Fruit fly (Drosophila melanogaster) whole organism, embryonic: ENCODE data around the gene Epp.

Experiments used
- Abd-B ChIP-seq: fragments of 200-800 bp; sonication (Bioruptor generic); optimal IDR thresholded peaks from 2 replicates; lab custom pipeline; 2018; ENCODE audit warnings: missing biosample characterization, mild to moderate bottlenecking, missing genetic modification characterization, moderate library complexity
- Asciz ChIP-seq: fragments of 200-800 bp; sonication (Bioruptor generic); optimal IDR thresholded peaks from 2 replicates; lab custom pipeline; 2017; ENCODE audit warnings: missing biosample characterization, mild to moderate bottlenecking, missing genetic modification characterization, missing genetic modification reagents
- CG10209 ChIP-seq: fragments of 200-800 bp; sonication (Bioruptor generic); optimal IDR thresholded peaks from 3 replicates; lab custom pipeline; 2017; ENCODE audit warnings: missing biosample characterization, mild to moderate bottlenecking, missing genetic modification characterization, missing genetic modification reagents
- CG10431 ChIP-seq: fragments of 200-800 bp; sonication (Bioruptor generic); optimal IDR thresholded peaks from 3 replicates; lab custom pipeline; 2018; ENCODE audit warnings: missing biosample characterization, mild to moderate bottlenecking, missing genetic modification characterization
- CG11696 ChIP-seq: fragments of 200-800 bp; sonication (Bioruptor generic); IDR thresholded peaks from 2 replicates; pipeline ENCODE4 v1.3.6; 2022; ENCODE audit warnings: missing biosample characterization, missing genetic modification characterization
- CG12236 ChIP-seq: fragments of 200-800 bp; sonication (Bioruptor generic); optimal IDR thresholded peaks from 2 replicates; lab custom pipeline; 2016; ENCODE audit warnings: missing biosample characterization, missing genetic modification characterization
- CG14014 ChIP-seq: fragments of 200-800 bp; sonication (Bioruptor generic); IDR thresholded peaks from 2 replicates; pipeline ENCODE4 v1.3.6; 2022; ENCODE audit warnings: missing biosample characterization, missing genetic modification characterization
- CG14965 ChIP-seq: fragments of 200-800 bp; sonication (Bioruptor generic); optimal IDR thresholded peaks from 2 replicates; lab custom pipeline; 2016; ENCODE audit warnings: missing biosample characterization, missing genetic modification characterization, borderline replicate concordance
- CG15073 ChIP-seq: fragments of 200-800 bp; sonication (Bioruptor generic); optimal IDR thresholded peaks from 2 replicates; lab custom pipeline; 2016; ENCODE audit warnings: missing biosample characterization, missing genetic modification characterization
- CG15696 ChIP-seq: fragments of 200-800 bp; sonication (Bioruptor generic); optimal IDR thresholded peaks from 2 replicates; lab custom pipeline; 2019; ENCODE audit warnings: missing biosample characterization, mild to moderate bottlenecking, missing genetic modification characterization, moderate library complexity
- CG16813 ChIP-seq: fragments of 200-800 bp; sonication (Bioruptor generic); IDR thresholded peaks from 3 replicates; pipeline ENCODE4 v1.3.6; 2022; ENCODE audit warnings: missing biosample characterization, missing genetic modification characterization; ENCODE audit not compliant: partially characterized antibody
- CG17829 ChIP-seq: fragments of 200-800 bp; optimal IDR thresholded peaks from 2 replicates; lab custom pipeline; 2019; ENCODE audit warnings: missing biosample characterization, mild to moderate bottlenecking, missing genetic modification characterization, moderate library complexity
- CG17912 ChIP-seq: fragments of 200-800 bp; sonication (Bioruptor generic); optimal IDR thresholded peaks from 2 replicates; lab custom pipeline; 2018; ENCODE audit warnings: missing biosample characterization, mild to moderate bottlenecking, missing genetic modification characterization
- CG18619 ChIP-seq: fragments of 200-800 bp; sonication (Bioruptor generic); optimal IDR thresholded peaks from 3 replicates; lab custom pipeline; 2017; ENCODE audit warnings: missing biosample characterization, mild to moderate bottlenecking, missing genetic modification characterization
- CG32772 ChIP-seq: fragments of 200-800 bp; sonication (Bioruptor generic); IDR thresholded peaks from 2 replicates; pipeline ENCODE4 v1.3.6; 2022; ENCODE audit warnings: missing biosample characterization, missing genetic modification characterization
- CG33213 ChIP-seq: fragments of 200-800 bp; sonication (Bioruptor generic); optimal IDR thresholded peaks from 3 replicates; lab custom pipeline; 2016; ENCODE audit warnings: missing biosample characterization, missing genetic modification characterization
- CG34224 ChIP-seq: fragments of 200-800 bp; sonication (Bioruptor generic); IDR thresholded peaks from 3 replicates; pipeline ENCODE4 v1.3.6; 2022; ENCODE audit warnings: missing biosample characterization, missing genetic modification characterization; ENCODE audit not compliant: partially characterized antibody
- CG3726 ChIP-seq: fragments of 200-800 bp; sonication (Bioruptor generic); IDR thresholded peaks from 3 replicates; pipeline ENCODE4, ENCODE4 v1.3.6; 2022; ENCODE audit warnings: missing biosample characterization, missing genetic modification characterization
- CG7745 ChIP-seq: fragments of 200-800 bp; sonication (Bioruptor generic); optimal IDR thresholded peaks from 2 replicates; lab custom pipeline; 2018; ENCODE audit warnings: missing biosample characterization, mild to moderate bottlenecking, missing genetic modification characterization, moderate library complexity
- CG8281 ChIP-seq: fragments of 200-800 bp; sonication (Bioruptor generic); optimal IDR thresholded peaks from 2 replicates; lab custom pipeline; 2018; ENCODE audit warnings: missing biosample characterization, mild to moderate bottlenecking, missing genetic modification characterization, moderate library complexity
- Ets65A ChIP-seq: fragments of 200-800 bp; sonication (Bioruptor generic); peaks from one replicate; lab custom pipeline; 2016; ENCODE audit warnings: missing biosample characterization, missing genetic modification characterization
- HHEX ChIP-seq: fragments of 200-800 bp; sonication (Bioruptor generic); optimal IDR thresholded peaks from 3 replicates; lab custom pipeline; 2017; ENCODE audit warnings: missing biosample characterization, mild to moderate bottlenecking, missing genetic modification characterization, missing genetic modification reagents
- Hr39 ChIP-seq: fragments of >200 bp; optimal IDR thresholded peaks from 2 replicates; lab custom pipeline; 2017
- Hsf ChIP-seq: fragments of 200-800 bp; sonication (Bioruptor generic); optimal IDR thresholded peaks from 3 replicates; lab custom pipeline; 2016; ENCODE audit warnings: missing biosample characterization, missing genetic modification characterization
- Lim3 ChIP-seq: fragments of 200-800 bp; sonication (Bioruptor generic); IDR thresholded peaks from 2 replicates; pipeline ENCODE4 v1.3.6; 2022; ENCODE audit warnings: missing biosample characterization, missing genetic modification characterization
- Max ChIP-seq: fragments of 200-800 bp; sonication (Bioruptor generic); optimal IDR thresholded peaks from 2 replicates; lab custom pipeline; 2016; ENCODE audit warnings: missing biosample characterization, mild to moderate bottlenecking, missing genetic modification characterization
- Med ChIP-seq: fragments of 200-800 bp; sonication (Bioruptor generic); peaks from one replicate; lab custom pipeline; 2016; ENCODE audit warnings: missing biosample characterization, missing genetic modification characterization, mild to moderate bottlenecking, inconsistent platforms, moderate library complexity
- NC2β ChIP-seq: fragments of 200-800 bp; sonication (Bioruptor generic); optimal IDR thresholded peaks from 2 replicates; lab custom pipeline; 2016; ENCODE audit warnings: missing biosample characterization, missing genetic modification characterization
- Optix ChIP-seq: fragments of 200-800 bp; sonication (Bioruptor generic); IDR thresholded peaks from 3 replicates; pipeline ENCODE4 v1.3.6; 2022; ENCODE audit warnings: missing biosample characterization, missing genetic modification characterization
- Scr ChIP-seq: fragments of 200-800 bp; sonication (Bioruptor generic); IDR thresholded peaks from 2 replicates; pipeline ENCODE4 v1.3.6; 2022; ENCODE audit warnings: missing biosample characterization, missing genetic modification characterization; ENCODE audit not compliant: partially characterized antibody
- Sox100B ChIP-seq: fragments of 200-800 bp; sonication (Bioruptor generic); optimal IDR thresholded peaks from 3 replicates; lab custom pipeline; 2018; ENCODE audit warnings: missing biosample characterization, mild to moderate bottlenecking, missing genetic modification characterization
- Sry-δ ChIP-seq: fragments of 200-800 bp; sonication (Bioruptor generic); optimal IDR thresholded peaks from 2 replicates; lab custom pipeline; 2016; ENCODE audit warnings: missing biosample characterization, missing genetic modification characterization
- YL-1 ChIP-seq: fragments of 200-800 bp; sonication (Bioruptor generic); optimal IDR thresholded peaks from 3 replicates; lab custom pipeline; 2017; ENCODE audit warnings: missing biosample characterization, mild to moderate bottlenecking, missing genetic modification characterization
- amos ChIP-seq: fragments of 200-800 bp; sonication (Bioruptor generic); IDR thresholded peaks from 2 replicates; pipeline ENCODE4 v1.3.6; 2022; ENCODE audit warnings: missing biosample characterization, missing genetic modification characterization; ENCODE audit not compliant: partially characterized antibody
- ash1 ChIP-seq: fragments of 200-800 bp; sonication (Bioruptor generic); optimal IDR thresholded peaks from 2 replicates; lab custom pipeline; 2018; ENCODE audit warnings: missing biosample characterization, mild to moderate bottlenecking, missing genetic modification characterization
- az2 ChIP-seq: fragments of 200-800 bp; sonication (Bioruptor generic); optimal IDR thresholded peaks from 3 replicates; lab custom pipeline; 2016; ENCODE audit warnings: missing biosample characterization, missing genetic modification characterization
- croc ChIP-seq: fragments of 200-800 bp; sonication (Bioruptor generic); conservative IDR thresholded peaks from 3 replicates; pipeline ENCODE4 v1.3.6; 2022; ENCODE audit warnings: missing biosample characterization, missing genetic modification characterization
- ems ChIP-seq: fragments of 200-800 bp; sonication (Bioruptor generic); optimal IDR thresholded peaks from 3 replicates; lab custom pipeline; 2016; ENCODE audit warnings: missing biosample characterization, missing genetic modification characterization
- eve ChIP-seq, 2 experiments: fragments of >200 bp; optimal IDR thresholded peaks; 2 replicates each; lab custom pipeline; 2017; ENCODE audit warnings: missing biosample characterization in 2 of 2, missing genetic modification characterization in 2 of 2
- phol ChIP-seq: fragments of 200-800 bp; sonication (Bioruptor generic); optimal IDR thresholded peaks from 3 replicates; lab custom pipeline; 2018; ENCODE audit warnings: missing biosample characterization, mild to moderate bottlenecking, missing genetic modification characterization, moderate library complexity
- pnt ChIP-seq: fragments of 200-800 bp; sonication (Bioruptor generic); optimal IDR thresholded peaks from 3 replicates; lab custom pipeline; 2016; ENCODE audit warnings: missing biosample characterization, missing genetic modification characterization
- ranshi ChIP-seq: fragments of 200-800 bp; sonication (Bioruptor generic); IDR thresholded peaks from 2 replicates; pipeline ENCODE4 v1.3.6; 2022; ENCODE audit warnings: missing biosample characterization, missing genetic modification characterization
- row ChIP-seq: fragments of 200-800 bp; sonication (Bioruptor generic); IDR thresholded peaks from 3 replicates; pipeline ENCODE4 v1.3.6; 2022; ENCODE audit warnings: missing biosample characterization, missing genetic modification characterization
- schlank ChIP-seq: fragments of 200-800 bp; sonication (Bioruptor generic); optimal IDR thresholded peaks from 2 replicates; lab custom pipeline; 2018; ENCODE audit warnings: missing biosample characterization, mild to moderate bottlenecking, missing genetic modification characterization
- sim ChIP-seq: fragments of 200-800 bp; sonication (Bioruptor generic); IDR thresholded peaks from 2 replicates; pipeline ENCODE4 v1.3.6; 2022; ENCODE audit warnings: missing biosample characterization, missing genetic modification characterization
- tll ChIP-seq, 2 experiments: fragments of 200-800 bp in 1 of 2; fragments of >200 bp in 1 of 2; sonication (Bioruptor generic) in 1 of 2; optimal IDR thresholded peaks; 2 replicates each; lab custom pipeline; 2017 to 2019; ENCODE audit warnings: missing biosample characterization in 2 of 2, missing genetic modification characterization in 2 of 2, mild to moderate bottlenecking in 1 of 2, moderate library complexity in 1 of 2
- unc-4 ChIP-seq: fragments of 200-800 bp; sonication (Bioruptor generic); IDR thresholded peaks from 2 replicates; pipeline ENCODE4 v1.3.6; 2022; ENCODE audit warnings: missing biosample characterization, missing genetic modification characterization; ENCODE audit not compliant: partially characterized antibody
- vnd ChIP-seq: fragments of 200-800 bp; sonication (Bioruptor generic); IDR thresholded peaks from 3 replicates; pipeline ENCODE4 v1.3.6; 2022; ENCODE audit warnings: missing biosample characterization, missing genetic modification characterization; ENCODE audit not compliant: partially characterized antibody
- wek ChIP-seq: fragments of 200-800 bp; sonication (Bioruptor generic); optimal IDR thresholded peaks from 3 replicates; lab custom pipeline; 2018; ENCODE audit warnings: missing biosample characterization, mild to moderate bottlenecking, missing genetic modification characterization, moderate library complexity
- wor ChIP-seq: fragments of 200-800 bp; sonication (Bioruptor generic); IDR thresholded peaks from 2 replicates; pipeline ENCODE4 v1.3.6; 2022; ENCODE audit warnings: missing biosample characterization, missing genetic modification characterization

The Epp gene

DNA sequence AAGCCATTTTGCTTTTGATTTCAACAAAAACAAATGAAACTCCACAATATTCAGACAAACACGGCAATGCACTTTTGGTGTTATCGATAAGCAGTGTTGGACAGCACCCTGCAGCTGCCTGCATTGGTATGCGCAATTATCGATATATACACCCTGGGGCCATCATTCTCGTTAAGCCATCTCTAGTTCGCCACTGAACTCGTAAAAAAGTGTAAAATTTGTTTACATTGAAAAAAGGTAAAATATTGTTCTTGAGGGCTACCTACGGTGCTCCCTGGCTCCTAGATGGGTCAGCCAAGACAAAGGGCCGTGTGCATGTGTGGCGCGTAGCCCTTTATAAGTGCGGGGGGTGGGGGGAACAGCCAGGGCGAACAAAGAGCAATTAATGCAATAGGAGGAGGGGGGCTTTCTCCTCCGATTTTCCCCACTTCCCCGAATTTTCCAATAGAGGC lies 6.2 kb downstream of the Epp start, which contains the start of the genes CG13603 and CG5902 (continued):
- TF ChIP-seq CG17912 (GFP tag; lab: Kevin White, UChicago) (no peak), Sry-δ (GFP tag; lab: Kevin White, UChicago) (peak; percentile 98), Med (peak; percentile 91), CG3726 (no peak), CG32772 (GFP tag; lab: Robert Waterston, UW) (no peak; the same call in 1 of the 2 replicates), pnt (GFP tag; lab: Kevin White, UChicago) (no peak), CG12236 (GFP tag; lab: Kevin White, UChicago) (peak; percentile 29), CG16813 (GFP tag; lab: Robert Waterston, UW) (peak; percentile 76), az2 (GFP tag; lab: Kevin White, UChicago) (no peak), YL-1 (GFP tag; lab: Kevin White, UChicago) (peak; percentile 97), CG18619 (GFP tag; lab: Kevin White, UChicago) (no peak), schlank (no peak), Abd-B (GFP tag; lab: Kevin White, UChicago) (peak; percentile 61), CG8281 (tag; lab: Kevin White, UChicago) (no peak), amos (GFP tag; lab: Robert Waterston, UW) (peak; percentile 85), eve (GFP tag; optimal IDR thresholded peaks at IDR 0.05; lab: Kevin White, UChicago) (no peak), tll (GFP tag; optimal IDR thresholded peaks at IDR 0.05; lab: Kevin White, UChicago) (no peak), Scr (peak; percentile 82), Hr39 (lab: Kevin White, UChicago) (no peak), croc (no peak), Lim3 (GFP tag; lab: Robert Waterston, UW) (no peak), CG17829 (tag; lab: Kevin White, UChicago) (peak; percentile 38), Sox100B (GFP tag; lab: Kevin White, UChicago) (no peak), row (GFP tag; lab: Robert Waterston, UW) (peak; percentile 58; the same call in 2 of the 3 replicates), CG34224 (GFP tag; lab: Robert Waterston, UW) (peak; percentile 71; the same call in 2 of the 3 replicates), CG15696 (no peak), unc-4 (GFP tag; lab: Robert Waterston, UW) (peak; percentile 65), CG7745 (no peak), ems (GFP tag; lab: Kevin White, UChicago) (peak; percentile 41), Hsf (peak; percentile 59), Max (GFP tag; lab: Kevin White, UChicago) (no peak), CG11696 (GFP tag; lab: Robert Waterston, UW) (no peak), sim (GFP tag; lab: Robert Waterston, UW) (no peak), Ets65A (GFP tag; lab: Kevin White, UChicago) (peak; percentile 92), wek (GFP tag; lab: Kevin White, UChicago) (no peak), CG33213 (peak; percentile 64), phol (tag; lab: Kevin White, UChicago) (peak; percentile 69), Optix (GFP tag; lab: Robert Waterston, UW) (no peak), CG14965 (GFP tag; lab: Kevin White, UChicago) (no peak), NC2β (GFP tag; lab: Kevin White, UChicago) (peak; percentile 62), CG10209 (GFP tag; lab: Kevin White, UChicago) (no peak), ranshi (GFP tag; lab: Robert Waterston, UW) (0 out of 2 replicates have a peak, but pooled peaks have one; percentile 6), HHEX (GFP tag; lab: Kevin White, UChicago) (no peak), wor (GFP tag; lab: Robert Waterston, UW) (no peak), CG14014 (GFP tag; lab: Robert Waterston, UW) (peak; percentile 13; the same call in 1 of the 2 replicates), CG15073 (no peak), ash1 (GFP tag; lab: Kevin White, UChicago) (no peak), CG10431 (GFP tag; lab: Kevin White, UChicago) (no peak), Asciz (GFP tag; lab: Kevin White, UChicago) (no peak), vnd (GFP tag; lab: Robert Waterston, UW) (peak; percentile 72)
